Fruit fly (Drosophila melanogaster) whole organism, embryonic: ENCODE data around the gene CG32686.

Experiments used
- Ada2b ChIP-seq: fragments of 200-800 bp; sonication (Bioruptor generic); IDR thresholded peaks from 2 replicates; pipeline ENCODE4 v1.3.6; 2022; ENCODE audit warnings: missing biosample characterization, missing genetic modification characterization
- B-H2 ChIP-seq: fragments of 200-800 bp; sonication (Bioruptor generic); optimal IDR thresholded peaks from 2 replicates; lab custom pipeline; 2018; ENCODE audit warnings: missing biosample characterization, mild to moderate bottlenecking, missing genetic modification characterization
- Bdp1 ChIP-seq: fragments of 200-800 bp; sonication (Bioruptor generic); optimal IDR thresholded peaks from 3 replicates; lab custom pipeline; 2016; ENCODE audit warnings: missing biosample characterization, missing genetic modification characterization
- Blimp-1 ChIP-seq: fragments of 200-800 bp; sonication (Bioruptor generic); optimal IDR thresholded peaks from 3 replicates; lab custom pipeline; 2018; ENCODE audit warnings: missing biosample characterization, missing genetic modification characterization, mild to moderate bottlenecking, moderate library complexity, missing genetic modification reagents
- CG10274 ChIP-seq: fragments of 200-800 bp; sonication (Bioruptor generic); optimal IDR thresholded peaks from 3 replicates; lab custom pipeline; 2017; ENCODE audit warnings: missing biosample characterization, mild to moderate bottlenecking, missing genetic modification characterization
- CG10366 ChIP-seq: fragments of 200-800 bp; sonication (Bioruptor generic); IDR thresholded peaks from 2 replicates; pipeline ENCODE4 v1.3.6; 2022; ENCODE audit warnings: missing biosample characterization, missing genetic modification characterization
- CG11093 ChIP-seq: fragments of 200-800 bp; sonication (Bioruptor generic); IDR thresholded peaks from 3 replicates; pipeline ENCODE4 v1.3.6; 2022; ENCODE audit warnings: missing biosample characterization, missing genetic modification characterization
- CG11696 ChIP-seq: fragments of 200-800 bp; sonication (Bioruptor generic); IDR thresholded peaks from 2 replicates; pipeline ENCODE4 v1.3.6; 2022; ENCODE audit warnings: missing biosample characterization, missing genetic modification characterization
- CG12155 ChIP-seq: fragments of 200-800 bp; sonication (Bioruptor generic); optimal IDR thresholded peaks from 3 replicates; lab custom pipeline; 2016; ENCODE audit warnings: missing biosample characterization, missing genetic modification characterization
- CG13894 ChIP-seq: fragments of 200-800 bp; sonication (Bioruptor generic); optimal IDR thresholded peaks from 3 replicates; lab custom pipeline; 2018; ENCODE audit warnings: missing biosample characterization, mild to moderate bottlenecking, missing genetic modification characterization, moderate library complexity
- CG15011 ChIP-seq: fragments of 200-800 bp; sonication (Bioruptor generic); optimal IDR thresholded peaks from 3 replicates; lab custom pipeline; 2018; ENCODE audit warnings: missing biosample characterization, mild to moderate bottlenecking, missing genetic modification characterization
- CG1603 ChIP-seq: fragments of 200-800 bp; sonication (Bioruptor generic); optimal IDR thresholded peaks from 2 replicates; lab custom pipeline; 2019; ENCODE audit warnings: missing biosample characterization, mild to moderate bottlenecking, missing genetic modification characterization, moderate library complexity
- CG1832 ChIP-seq: fragments of 200-800 bp; sonication (Bioruptor generic); optimal IDR thresholded peaks from 2 replicates; lab custom pipeline; 2017; ENCODE audit warnings: missing biosample characterization, mild to moderate bottlenecking, missing genetic modification characterization, inconsistent platforms
- CG2712 ChIP-seq: fragments of 200-800 bp; optimal IDR thresholded peaks from 3 replicates; lab custom pipeline; 2019; ENCODE audit warnings: missing biosample characterization, mild to moderate bottlenecking, missing genetic modification characterization, moderate library complexity
- CG30403 ChIP-seq: fragments of 200-800 bp; sonication (Bioruptor generic); optimal IDR thresholded peaks from 3 replicates; lab custom pipeline; 2016; ENCODE audit warnings: missing biosample characterization, missing genetic modification characterization
- CG3163 ChIP-seq: fragments of 200-800 bp; sonication (Bioruptor generic); optimal IDR thresholded peaks from 3 replicates; lab custom pipeline; 2016; ENCODE audit warnings: missing biosample characterization, missing genetic modification characterization
- CG32772 ChIP-seq: fragments of 200-800 bp; sonication (Bioruptor generic); IDR thresholded peaks from 2 replicates; pipeline ENCODE4 v1.3.6; 2022; ENCODE audit warnings: missing biosample characterization, missing genetic modification characterization
- CG34422 ChIP-seq: fragments of 200-800 bp; sonication (Bioruptor generic); IDR thresholded peaks from 3 replicates; pipeline ENCODE4 v1.3.6; 2022; ENCODE audit warnings: missing biosample characterization, missing genetic modification characterization
- CG4617 ChIP-seq: fragments of 200-800 bp; sonication (Bioruptor generic); optimal IDR thresholded peaks from 3 replicates; lab custom pipeline; 2016; ENCODE audit warnings: missing biosample characterization, missing genetic modification characterization, borderline replicate concordance
- CG5245 ChIP-seq: fragments of 200-800 bp; sonication (Bioruptor generic); optimal IDR thresholded peaks from 3 replicates; lab custom pipeline; 2016; ENCODE audit warnings: missing biosample characterization, missing genetic modification characterization
- CG5953 ChIP-seq: fragments of 200-800 bp; sonication (Bioruptor generic); IDR thresholded peaks from 2 replicates; pipeline ENCODE4 v1.3.6; 2022; ENCODE audit warnings: missing biosample characterization, missing genetic modification characterization
- CoRest ChIP-seq: fragments of 200-800 bp; sonication (Bioruptor generic); optimal IDR thresholded peaks from 3 replicates; lab custom pipeline; 2018; ENCODE audit warnings: missing biosample characterization, mild to moderate bottlenecking, missing genetic modification characterization, moderate library complexity
- D ChIP-seq, 2 experiments: fragments of 200-800 bp in 1 of 2; fragments of >200 bp in 1 of 2; sonication (Bioruptor generic) in 1 of 2; optimal IDR thresholded peaks; 2 replicates in 1 of 2; 3 replicates in 1 of 2; lab custom pipeline; 2017; ENCODE audit warnings: mild to moderate bottlenecking in 1 of 2, missing biosample characterization in 1 of 2, missing genetic modification characterization in 1 of 2, missing genetic modification reagents in 1 of 2
- Dek ChIP-seq: fragments of 200-800 bp; sonication (Bioruptor generic); optimal IDR thresholded peaks from 3 replicates; lab custom pipeline; 2019; ENCODE audit warnings: missing biosample characterization, mild to moderate bottlenecking, missing genetic modification characterization, moderate library complexity
- HLHmδ ChIP-seq: fragments of 200-800 bp; sonication (Bioruptor generic); optimal IDR thresholded peaks from 2 replicates; lab custom pipeline; 2018; ENCODE audit warnings: missing biosample characterization, mild to moderate bottlenecking, missing genetic modification characterization, moderate library complexity
- Hmx ChIP-seq: fragments of 200-800 bp; sonication (Bioruptor generic); optimal IDR thresholded peaks from 2 replicates; lab custom pipeline; 2016; ENCODE audit warnings: missing biosample characterization, missing genetic modification characterization
- Hr51 ChIP-seq, 2 experiments: fragments of 200-800 bp; sonication (Bioruptor generic); optimal IDR thresholded peaks; 2 replicates in 1 of 2; 3 replicates in 1 of 2; lab custom pipeline; 2016 to 2018; ENCODE audit warnings: missing biosample characterization in 2 of 2, missing genetic modification characterization in 2 of 2, mild to moderate bottlenecking in 1 of 2, moderate library complexity in 1 of 2
- Myb ChIP-seq: fragments of 200-800 bp; sonication (Bioruptor generic); optimal IDR thresholded peaks from 2 replicates; lab custom pipeline; 2016; ENCODE audit warnings: missing biosample characterization, missing genetic modification characterization
- Nf-YB ChIP-seq: fragments of 200-800 bp; sonication (Bioruptor generic); optimal IDR thresholded peaks from 3 replicates; lab custom pipeline; 2019; ENCODE audit warnings: missing biosample characterization, mild to moderate bottlenecking, missing genetic modification characterization, moderate library complexity
- Nf-YC ChIP-seq: fragments of 200-800 bp; optimal IDR thresholded peaks from 3 replicates; lab custom pipeline; 2019; ENCODE audit warnings: missing biosample characterization, mild to moderate bottlenecking, missing genetic modification characterization, moderate library complexity
- Oli ChIP-seq: fragments of 200-800 bp; sonication (Bioruptor generic); optimal IDR thresholded peaks from 2 replicates; lab custom pipeline; 2018; ENCODE audit warnings: missing biosample characterization, mild to moderate bottlenecking, missing genetic modification characterization, moderate library complexity
- Sox100B ChIP-seq: fragments of 200-800 bp; sonication (Bioruptor generic); optimal IDR thresholded peaks from 3 replicates; lab custom pipeline; 2018; ENCODE audit warnings: missing biosample characterization, mild to moderate bottlenecking, missing genetic modification characterization
- Sry-δ ChIP-seq: fragments of 200-800 bp; sonication (Bioruptor generic); optimal IDR thresholded peaks from 2 replicates; lab custom pipeline; 2016; ENCODE audit warnings: missing biosample characterization, missing genetic modification characterization
- al ChIP-seq: fragments of 200-800 bp; sonication (Bioruptor generic); IDR thresholded peaks from 2 replicates; pipeline ENCODE4 v1.3.6; 2022; ENCODE audit warnings: missing biosample characterization, missing genetic modification characterization
- ash1 ChIP-seq: fragments of 200-800 bp; sonication (Bioruptor generic); optimal IDR thresholded peaks from 2 replicates; lab custom pipeline; 2018; ENCODE audit warnings: missing biosample characterization, mild to moderate bottlenecking, missing genetic modification characterization
- cas ChIP-seq: fragments of 200-800 bp; sonication (Bioruptor generic); IDR thresholded peaks from 2 replicates; pipeline ENCODE4 v1.3.6; 2022; ENCODE audit warnings: missing biosample characterization, missing genetic modification characterization
- ci ChIP-seq: fragments of 200-800 bp; sonication (Bioruptor generic); IDR thresholded peaks from 3 replicates; pipeline ENCODE4 v1.3.6; 2022; ENCODE audit warnings: missing biosample characterization, missing genetic modification characterization
- crc ChIP-seq: fragments of 200-800 bp; sonication (Bioruptor generic); optimal IDR thresholded peaks from 2 replicates; lab custom pipeline; 2016; ENCODE audit warnings: missing biosample characterization, missing genetic modification characterization
- gsb ChIP-seq: fragments of 200-800 bp; sonication (Bioruptor generic); IDR thresholded peaks from 2 replicates; pipeline ENCODE4 v1.3.6; 2022; ENCODE audit warnings: missing biosample characterization, missing genetic modification characterization
- hbn ChIP-seq: fragments of 200-800 bp; sonication (Bioruptor generic); IDR thresholded peaks from 2 replicates; pipeline ENCODE4 v1.3.6; 2022; ENCODE audit warnings: missing biosample characterization, missing genetic modification characterization; ENCODE audit not compliant: partially characterized antibody
- lilli ChIP-seq: fragments of 200-800 bp; sonication (Bioruptor generic); optimal IDR thresholded peaks from 3 replicates; lab custom pipeline; 2016; ENCODE audit warnings: missing biosample characterization, missing genetic modification characterization
- prd ChIP-seq, 3 experiments: fragments of >200 bp in 2 of 3; fragments of 200-800 bp in 1 of 3; sonication (Bioruptor generic) in 1 of 3; optimal IDR thresholded peaks in 2 of 3; IDR thresholded peaks in 1 of 3; 2 replicates in 2 of 3; 3 replicates in 1 of 3; pipeline versions ENCODE4 v1.3.6 to Lab custom; 2017 to 2022; ENCODE audit warnings: missing biosample characterization in 1 of 3, missing genetic modification characterization in 1 of 3
- ranshi ChIP-seq: fragments of 200-800 bp; sonication (Bioruptor generic); IDR thresholded peaks from 2 replicates; pipeline ENCODE4 v1.3.6; 2022; ENCODE audit warnings: missing biosample characterization, missing genetic modification characterization
- sc ChIP-seq, 3 experiments: fragments of >200 bp in 2 of 3; fragments of 200-800 bp in 1 of 3; sonication (Bioruptor generic) in 1 of 3; optimal IDR thresholded peaks; 2 replicates in 2 of 3; 3 replicates in 1 of 3; lab custom pipeline; 2017; ENCODE audit warnings: mild to moderate bottlenecking in 1 of 3, missing biosample characterization in 1 of 3, missing genetic modification characterization in 1 of 3, missing genetic modification reagents in 1 of 3
- sna ChIP-seq: fragments of 200-800 bp; sonication (Bioruptor generic); IDR thresholded peaks from 2 replicates; pipeline ENCODE4 v1.3.6; 2022; ENCODE audit warnings: missing biosample characterization, missing genetic modification characterization; ENCODE audit not compliant: partially characterized antibody
- sob ChIP-seq: fragments of 200-800 bp; sonication (Bioruptor generic); IDR thresholded peaks from 2 replicates; pipeline ENCODE4 v1.3.6; 2022; ENCODE audit warnings: missing biosample characterization, missing genetic modification characterization
- sug ChIP-seq: fragments of 200-800 bp; optimal IDR thresholded peaks from 2 replicates; lab custom pipeline; 2019; ENCODE audit warnings: missing biosample characterization, mild to moderate bottlenecking, missing genetic modification characterization, moderate library complexity
- wdn ChIP-seq: fragments of 200-800 bp; sonication (Bioruptor generic); IDR thresholded peaks from 2 replicates; pipeline ENCODE4 v1.3.6; 2022; ENCODE audit warnings: missing biosample characterization, missing genetic modification characterization
- wek ChIP-seq: fragments of 200-800 bp; sonication (Bioruptor generic); optimal IDR thresholded peaks from 3 replicates; lab custom pipeline; 2018; ENCODE audit warnings: missing biosample characterization, mild to moderate bottlenecking, missing genetic modification characterization, moderate library complexity
- yki ChIP-seq: fragments of >200 bp; optimal IDR thresholded peaks from 3 replicates; lab custom pipeline; 2018

Gene CG32686

DNA sequence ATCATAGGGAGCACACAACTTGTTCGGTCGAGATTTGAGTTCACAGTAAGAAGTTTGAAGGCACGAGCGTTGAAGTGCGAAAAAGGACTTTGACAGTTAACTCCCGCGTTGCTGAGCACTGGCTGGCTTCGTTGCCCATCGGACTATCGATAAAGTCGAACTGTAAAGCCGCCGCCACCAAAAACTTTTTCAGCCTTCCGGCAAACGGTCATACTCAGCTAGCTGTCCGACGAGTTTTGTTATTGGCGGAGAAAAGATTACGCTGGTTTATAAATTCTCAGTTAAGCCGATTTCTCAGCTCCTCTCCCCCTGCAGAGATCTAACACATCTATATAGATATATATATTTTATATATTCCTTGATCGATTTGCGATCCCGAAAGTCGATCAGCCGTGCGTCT is 10.6 kb upstream of the CG32686 start, which contains the start of the genes Psf3 and flw (continued):
- TF ChIP-seq CG5245 (GFP tag; lab: Kevin White, UChicago) (peak; percentile 4), hbn (GFP tag; lab: Robert Waterston, UW) (peak; percentile 66), D (optimal IDR thresholded peaks at IDR 0.05; lab: Kevin White, UChicago) (no peak), D (GFP tag; optimal IDR thresholded peaks at IDR 0.05; lab: Kevin White, UChicago) (no peak), crc (GFP tag; lab: Kevin White, UChicago) (no peak), Sox100B (GFP tag; lab: Kevin White, UChicago) (no peak), ci (GFP tag; lab: Robert Waterston, UW) (peak; percentile 41; the same call in 1 of the 3 replicates), Hmx (GFP tag; lab: Kevin White, UChicago) (no peak), CG3163 (GFP tag; lab: Kevin White, UChicago) (no peak), wek (no peak), cas (GFP tag; lab: Robert Waterston, UW) (no peak), Bdp1 (no peak), Nf-YC (tag; lab: Kevin White, UChicago) (peak; percentile 29), CG32772 (GFP tag; lab: Robert Waterston, UW) (no peak), Ada2b (GFP tag; lab: Robert Waterston, UW) (no peak), Dek (tag; lab: Kevin White, UChicago) (no peak), prd (optimal IDR thresholded peaks at IDR 0.05; lab: Kevin White, UChicago) (no peak), prd (GFP tag; IDR thresholded peaks at IDR 0.05; lab: Robert Waterston, UW) (no peak), CG12155 (no peak), ash1 (no peak), ranshi (GFP tag; lab: Robert Waterston, UW) (no peak), HLHmδ (GFP tag; lab: Kevin White, UChicago) (no peak), gsb (GFP tag; lab: Robert Waterston, UW) (no peak), CG10274 (GFP tag; lab: Kevin White, UChicago) (no peak), CG15011 (GFP tag; lab: Kevin White, UChicago) (no peak), sna (GFP tag; lab: Robert Waterston, UW) (no peak), Nf-YB (GFP tag; lab: Kevin White, UChicago) (no peak), wdn (no peak), CG4617 (GFP tag; lab: Kevin White, UChicago) (no peak), CG13894 (no peak), sc (optimal IDR thresholded peaks at IDR 0.05; lab: Kevin White, UChicago) (no peak), sc (GFP tag; optimal IDR thresholded peaks at IDR 0.05; lab: Kevin White, UChicago) (no peak), Hr51 (GFP tag; optimal IDR thresholded peaks at IDR 0.05; lab: Kevin White, UChicago) (peak in 1 of 2 experiments; percentile 3), CG2712 (no peak), B-H2 (GFP tag; lab: Kevin White, UChicago) (peak; percentile 42), CG5953 (GFP tag; lab: Robert Waterston, UW) (0 out of 2 replicates have a peak, but pooled peaks have one; percentile 34), CG11696 (no peak), CG34422 (GFP tag; lab: Robert Waterston, UW) (no peak), Blimp-1 (no peak), lilli (no peak), CoRest (tag; lab: Kevin White, UChicago) (peak; percentile 51), Sry-δ (peak; percentile 76), CG10366 (no peak), CG1832 (GFP tag; lab: Kevin White, UChicago) (no peak), sug (tag; lab: Kevin White, UChicago) (no peak), yki (lab: Kevin White, UChicago) (no peak), sob (peak; percentile 48; the same call in 1 of the 2 replicates), Oli (tag; lab: Kevin White, UChicago) (no peak), CG30403 (peak; percentile 39), CG11093 (GFP tag; lab: Robert Waterston, UW) (no peak), CG1603 (peak; percentile 72), Myb (peak; percentile 89), al (GFP tag; lab: Robert Waterston, UW) (no peak)
